Fruit fly (Drosophila melanogaster) whole organism: ENCODE data around the gene Ca-beta.

Experiments used
- CG8478 ChIP-seq: fragments of >200 bp; optimal IDR thresholded peaks from 2 replicates; lab custom pipeline; 2018; ENCODE audit warnings: inconsistent platforms
- Dll ChIP-seq: fragments of >200 bp; optimal IDR thresholded peaks from 2 replicates; lab custom pipeline; 2017
- EcR ChIP-seq, 2 experiments: fragments of >200 bp; optimal IDR thresholded peaks; 2 replicates each; lab custom pipeline; 2017; ENCODE audit warnings: missing biosample characterization in 2 of 2, missing genetic modification characterization in 2 of 2, missing genetic modification reagents in 2 of 2
- pan ChIP-seq: fragments of >200 bp; optimal IDR thresholded peaks from 2 replicates; lab custom pipeline; 2017
- psq ChIP-seq: fragments of >200 bp; optimal IDR thresholded peaks from 2 replicates; lab custom pipeline; 2017
- usp ChIP-seq: fragments of >200 bp; optimal IDR thresholded peaks from 2 replicates; lab custom pipeline; 2017; ENCODE audit warnings: missing biosample characterization, missing genetic modification characterization, mixed read lengths

The Ca-beta gene

dm6 chr2L:11203494-11204010 is at the start of gene Ca-beta:
Ca-beta (minus strand) TSS chr2L:11203544.
- TF ChIP-seq CG8478 (lab: Kevin White, UChicago) (no peak), EcR (GFP tag; optimal IDR thresholded peaks at IDR 0.05; lab: Kevin White, UChicago) (no peak), psq (lab: Kevin White, UChicago) (no peak), usp (no peak), pan (no peak), Dll (no peak)

DNA sequence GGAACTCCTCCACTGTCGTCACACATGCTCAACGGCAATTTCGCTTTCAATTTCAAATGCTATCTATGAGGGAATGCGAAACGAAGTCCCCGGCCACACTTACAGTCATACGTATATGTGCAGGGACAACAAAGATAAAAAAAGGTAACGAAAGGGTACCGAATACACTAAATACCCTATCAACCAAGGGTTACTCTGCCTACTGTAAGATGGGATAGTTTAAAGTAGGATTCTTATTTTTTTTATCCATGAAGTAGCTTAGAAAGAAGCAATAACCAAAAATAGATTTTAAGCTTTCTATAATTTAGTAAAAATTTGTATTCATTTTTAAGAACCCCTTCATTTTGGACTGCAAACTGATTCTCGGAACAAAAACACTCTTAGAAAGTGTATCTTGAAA is 47.8 kb upstream of the Ca-beta start:
- TF ChIP-seq Dll (no peak), EcR (GFP tag; optimal IDR thresholded peaks at IDR 0.05; lab: Kevin White, UChicago) (no peak), pan (no peak), CG8478 (lab: Kevin White, UChicago) (no peak), usp (no peak), psq (lab: Kevin White, UChicago) (no peak)

dm6 chr2L:11249376-11249775 is 46.0 kb upstream of the Ca-beta start:
- TF ChIP-seq psq (lab: Kevin White, UChicago) (no peak), usp (no peak)

- TF ChIP-seq EcR (GFP tag; optimal IDR thresholded peaks at IDR 0.05; lab: Kevin White, UChicago), result no peak
- no peak for TF ChIP-seq usp
- no peak for TF ChIP-seq psq (lab: Kevin White, UChicago)
- TF ChIP-seq Dll, result no peak
- TF ChIP-seq pan, result no peak
- TF ChIP-seq CG8478 (lab: Kevin White, UChicago), result no peak
Measured at dm6 chr2L:11247730-11248129, 44.4 kb upstream of the Ca-beta start.

dm6 chr2L:11243912-11244311 is 40.6 kb upstream of the Ca-beta start:
- TF ChIP-seq Dll, result no peak
- TF ChIP-seq CG8478 (lab: Kevin White, UChicago), result no peak
- no peak for TF ChIP-seq usp
- no peak for TF ChIP-seq psq (lab: Kevin White, UChicago)
- TF ChIP-seq EcR (GFP tag; optimal IDR thresholded peaks at IDR 0.05; lab: Kevin White, UChicago), result no peak
- no peak for TF ChIP-seq pan

DNA sequence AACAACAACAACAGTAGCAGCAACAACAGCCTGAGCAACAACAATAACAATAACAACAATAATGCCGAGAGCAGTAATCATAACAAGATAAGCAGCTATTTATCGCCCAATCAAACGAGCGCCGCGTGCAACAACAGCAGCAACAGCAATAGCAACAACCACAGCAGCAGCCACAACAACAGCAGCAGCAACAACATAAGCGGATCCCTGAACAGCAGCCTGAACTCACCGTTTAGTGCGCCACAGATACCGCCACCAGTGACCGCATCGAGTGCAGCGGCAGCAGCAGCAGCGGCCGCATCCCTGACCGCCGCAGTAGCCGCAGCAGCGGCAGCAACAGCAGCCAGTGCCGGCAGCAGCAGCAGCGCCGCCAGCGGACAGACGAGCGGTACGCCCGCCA is 33.0 kb upstream of the Ca-beta start:
- TF ChIP-seq Dll, result no peak
- TF ChIP-seq usp, result no peak
- no peak for TF ChIP-seq EcR (GFP tag; optimal IDR thresholded peaks at IDR 0.05; lab: Kevin White, UChicago)
- no peak for TF ChIP-seq psq (lab: Kevin White, UChicago)
- TF ChIP-seq pan, result no peak
- no peak for TF ChIP-seq CG8478 (lab: Kevin White, UChicago)

DNA sequence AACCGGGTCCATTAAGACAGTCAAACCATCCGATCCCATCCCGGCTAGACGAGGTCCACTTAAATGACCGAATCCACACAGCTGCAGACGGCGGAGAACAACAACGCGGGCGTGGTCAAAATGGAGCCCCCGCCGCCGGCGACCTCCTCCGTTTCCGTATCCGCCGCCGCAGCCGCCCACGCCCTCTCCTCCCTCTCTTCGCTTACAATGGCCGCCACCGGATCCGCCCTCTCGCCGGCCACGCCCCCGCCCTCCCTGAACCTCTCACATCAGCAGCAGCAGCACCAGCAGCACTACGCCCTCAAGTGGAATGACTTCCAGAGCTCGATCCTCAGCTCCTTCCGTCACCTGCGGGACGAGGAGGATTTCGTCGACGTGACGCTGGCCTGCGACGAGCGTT is 32.2 kb upstream of the Ca-beta start:
- TF ChIP-seq Dll (no peak), pan (no peak)

DNA sequence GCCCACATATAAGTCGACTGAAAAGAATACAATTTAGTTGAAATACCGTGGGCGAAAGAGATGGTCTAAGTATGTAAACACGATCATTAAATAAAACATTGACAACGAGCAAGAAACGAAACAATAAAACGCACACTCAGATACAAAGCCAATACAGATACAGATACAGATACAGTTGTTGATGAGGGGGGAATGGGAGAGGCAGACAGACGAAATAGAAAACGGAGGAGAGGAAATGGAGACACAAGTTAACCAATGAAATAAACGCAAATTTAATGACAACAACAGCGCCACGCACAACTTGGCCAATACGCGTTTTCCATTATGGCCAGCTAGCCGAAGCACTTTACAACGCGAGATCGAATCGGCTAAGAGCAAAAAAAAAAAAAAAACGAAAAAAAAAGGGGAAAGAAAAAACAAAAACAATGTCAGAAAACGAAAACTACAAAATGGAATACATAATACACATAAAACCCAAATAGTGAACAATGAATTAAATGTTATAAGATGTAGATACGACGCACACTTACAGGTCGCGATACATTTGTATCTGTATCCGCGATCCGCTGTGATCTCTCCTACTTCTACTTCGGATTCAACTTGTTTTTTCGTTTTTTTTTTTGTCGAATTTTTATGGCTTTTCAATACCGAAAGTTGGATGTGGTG is 25.7 kb upstream of the Ca-beta start:
- no peak for TF ChIP-seq CG8478 (lab: Kevin White, UChicago)
- no peak for TF ChIP-seq EcR (GFP tag; optimal IDR thresholded peaks at IDR 0.05; lab: Kevin White, UChicago)
- TF ChIP-seq psq (lab: Kevin White, UChicago), result no peak
- TF ChIP-seq usp, result no peak
- TF ChIP-seq Dll, result no peak
- TF ChIP-seq pan, result no peak

dm6 chr2L:11228039-11228438 is 24.7 kb upstream of the Ca-beta start:
- TF ChIP-seq Dll (no peak), CG8478 (lab: Kevin White, UChicago) (no peak), psq (lab: Kevin White, UChicago) (no peak), usp (no peak), EcR (GFP tag; optimal IDR thresholded peaks at IDR 0.05; lab: Kevin White, UChicago) (no peak), pan (no peak)

DNA sequence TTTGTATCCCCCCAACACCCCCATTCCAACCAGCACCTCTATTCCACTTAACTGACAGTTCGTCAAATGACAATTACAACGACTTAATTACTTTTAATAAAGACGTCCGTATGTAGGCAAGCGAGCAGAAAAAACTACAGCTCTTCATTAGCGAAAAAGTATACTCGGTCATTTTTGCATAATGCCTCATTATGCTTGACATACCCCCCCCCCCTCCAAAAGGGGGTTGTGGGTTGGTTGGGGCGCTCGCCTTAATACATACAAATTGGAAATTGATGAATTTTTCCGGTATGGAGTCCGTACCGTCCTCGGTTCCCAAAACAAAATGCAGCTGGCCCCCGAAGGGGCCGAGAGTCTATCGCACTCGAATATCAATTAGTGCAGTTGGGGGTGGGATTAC is 23.9 kb upstream of the Ca-beta start:
- no peak for TF ChIP-seq usp
- no peak for TF ChIP-seq psq (lab: Kevin White, UChicago)
- TF ChIP-seq EcR (GFP tag; optimal IDR thresholded peaks at IDR 0.05; lab: Kevin White, UChicago), result no peak
- no peak for TF ChIP-seq pan
- TF ChIP-seq CG8478 (lab: Kevin White, UChicago), result no peak
- no peak for TF ChIP-seq Dll

DNA sequence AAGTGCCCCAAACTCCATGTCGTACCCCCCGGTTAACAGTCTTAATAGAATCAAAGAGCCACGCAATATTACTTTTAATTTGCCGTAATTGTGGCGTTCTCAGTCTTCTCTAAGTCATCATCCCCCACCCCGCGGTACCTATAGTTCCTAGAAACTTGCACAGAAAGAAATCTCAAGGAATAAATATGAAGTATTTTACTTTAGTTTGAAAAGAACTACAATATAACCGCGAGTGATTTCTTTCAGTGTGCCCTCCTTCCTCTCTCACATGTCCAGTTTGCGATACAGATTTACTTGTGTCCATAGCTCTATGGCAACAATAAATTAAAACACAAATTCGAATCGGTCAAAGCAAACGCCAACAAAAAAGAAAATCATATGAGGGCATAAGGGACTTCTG is 22.7 kb upstream of the Ca-beta start:
- no peak for TF ChIP-seq usp
- no peak for TF ChIP-seq Dll
- TF ChIP-seq CG8478 (lab: Kevin White, UChicago), result no peak
- TF ChIP-seq pan, result no peak
- TF ChIP-seq psq (lab: Kevin White, UChicago), result no peak
- no peak for TF ChIP-seq EcR (GFP tag; optimal IDR thresholded peaks at IDR 0.05; lab: Kevin White, UChicago)

DNA sequence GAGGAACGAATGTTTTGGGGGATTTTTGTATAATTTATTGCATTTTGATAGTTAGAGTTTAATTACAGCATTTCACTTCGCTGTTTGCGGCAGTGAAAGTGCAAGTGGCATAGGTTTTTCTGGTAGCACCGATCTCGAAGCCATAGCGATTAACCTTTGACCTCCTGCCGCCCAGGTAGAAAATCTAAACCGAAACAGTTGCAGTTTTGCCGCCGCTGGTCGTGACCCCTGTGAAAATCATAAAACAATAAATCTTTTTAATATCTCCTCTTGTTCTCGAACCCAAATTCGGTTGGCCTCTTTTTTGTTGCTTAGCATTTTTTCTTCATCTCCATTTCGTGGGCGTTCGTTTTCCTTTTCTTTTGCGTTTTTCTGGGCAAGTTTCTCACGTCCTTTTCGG is 21.1 kb upstream of the Ca-beta start:
- TF ChIP-seq EcR (GFP tag; optimal IDR thresholded peaks at IDR 0.05; lab: Kevin White, UChicago) (no peak), Dll (no peak), CG8478 (lab: Kevin White, UChicago) (no peak), pan (no peak), usp (no peak), psq (lab: Kevin White, UChicago) (no peak)

DNA sequence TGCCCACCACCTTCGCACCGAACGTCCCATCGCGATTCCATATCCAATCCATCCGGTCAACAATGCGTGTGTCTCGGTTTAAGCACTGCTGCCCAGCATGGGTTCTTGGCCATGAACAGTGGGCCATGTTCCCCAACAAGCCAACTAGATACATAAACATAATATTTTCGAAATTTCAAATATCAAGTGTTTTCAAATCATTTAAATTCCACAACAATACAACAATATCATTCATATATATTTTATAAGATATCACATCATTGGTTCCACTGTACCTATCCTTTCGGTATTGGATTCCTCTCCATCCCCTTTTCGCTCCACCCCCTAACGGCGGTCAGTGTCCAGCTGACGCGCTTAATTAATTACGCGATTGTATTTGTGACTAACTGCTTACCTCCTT is 18.7 kb upstream of the Ca-beta start:
- TF ChIP-seq pan (no peak), EcR (GFP tag; optimal IDR thresholded peaks at IDR 0.05; lab: Kevin White, UChicago) (no peak), Dll (no peak), psq (lab: Kevin White, UChicago) (no peak), usp (no peak), CG8478 (lab: Kevin White, UChicago) (no peak)
